Worm (Caenorhabditis elegans) whole organism, L2 larva: ENCODE data around the gene C49F8.14.
A peak's percentile ranks its signal among the peaks of the same experiment; 100 is the strongest.

Experiments used
- alr-1 ChIP-seq: fragments of 150-350 bp; optimal IDR thresholded peaks from 2 replicates; lab custom pipeline; 2014; ENCODE audit warnings: missing biosample characterization, missing genetic modification characterization
- blmp-1 ChIP-seq: sonication (generic microtip); optimal IDR thresholded peaks from 2 replicates; lab custom pipeline; 2017; ENCODE audit warnings: missing genetic modification characterization, mild to moderate bottlenecking, missing compliant biosample characterization, antibody characterized with exemption, moderate library complexity; ENCODE audit not compliant: insufficient read depth
- egl-27 ChIP-seq: sonication (generic microtip); optimal IDR thresholded peaks from 3 replicates; lab custom pipeline; 2017; ENCODE audit warnings: missing biosample characterization, missing genetic modification reagents, missing genetic modification characterization
- elt-1 ChIP-seq: fragments of 150-350 bp; optimal IDR thresholded peaks from 2 replicates; lab custom pipeline; 2014; ENCODE audit warnings: missing biosample characterization, missing genetic modification characterization
- elt-3 ChIP-seq: sonication (generic microtip); optimal IDR thresholded peaks from 2 replicates; lab custom pipeline; 2017; ENCODE audit warnings: missing biosample characterization, missing genetic modification characterization
- lin-11 ChIP-seq: fragments of 150-350 bp; sonication (generic microtip); optimal IDR thresholded peaks from 2 replicates; lab custom pipeline; 2014; ENCODE audit warnings: missing biosample characterization, missing genetic modification characterization, inconsistent platforms, mixed read lengths
- lin-13 ChIP-seq: fragments of 150-350 bp; optimal IDR thresholded peaks from 2 replicates; lab custom pipeline; 2014; ENCODE audit warnings: missing biosample characterization, missing genetic modification reagents, missing genetic modification characterization
- mab-5 ChIP-seq: fragments of 150-350 bp; optimal IDR thresholded peaks from 2 replicates; lab custom pipeline; 2014; ENCODE audit warnings: missing biosample characterization, missing genetic modification characterization
- nhr-11 ChIP-seq: fragments of 150-350 bp; optimal IDR thresholded peaks from 2 replicates; lab custom pipeline; 2014; ENCODE audit warnings: missing biosample characterization, missing genetic modification characterization
- nhr-237 ChIP-seq: fragments of 150-350 bp; optimal IDR thresholded peaks from 2 replicates; lab custom pipeline; 2014; ENCODE audit warnings: missing biosample characterization, missing genetic modification characterization
- nhr-6 ChIP-seq: fragments of 150-350 bp; optimal IDR thresholded peaks from 2 replicates; lab custom pipeline; 2014; ENCODE audit warnings: missing biosample characterization, missing genetic modification characterization
- unc-55 ChIP-seq: fragments of 150-350 bp; sonication (generic microtip); optimal IDR thresholded peaks from 3 replicates; lab custom pipeline; 2014; ENCODE audit warnings: missing biosample characterization, missing genetic modification reagents, missing genetic modification characterization
- unc-62 ChIP-seq: fragments of 150-350 bp; optimal IDR thresholded peaks from 2 replicates; lab custom pipeline; 2014; ENCODE audit warnings: missing biosample characterization, missing genetic modification reagents, missing genetic modification characterization
- zag-1 ChIP-seq: fragments of 150-350 bp; optimal IDR thresholded peaks from 2 replicates; lab custom pipeline; 2014; ENCODE audit warnings: missing biosample characterization, missing genetic modification characterization

DNA sequence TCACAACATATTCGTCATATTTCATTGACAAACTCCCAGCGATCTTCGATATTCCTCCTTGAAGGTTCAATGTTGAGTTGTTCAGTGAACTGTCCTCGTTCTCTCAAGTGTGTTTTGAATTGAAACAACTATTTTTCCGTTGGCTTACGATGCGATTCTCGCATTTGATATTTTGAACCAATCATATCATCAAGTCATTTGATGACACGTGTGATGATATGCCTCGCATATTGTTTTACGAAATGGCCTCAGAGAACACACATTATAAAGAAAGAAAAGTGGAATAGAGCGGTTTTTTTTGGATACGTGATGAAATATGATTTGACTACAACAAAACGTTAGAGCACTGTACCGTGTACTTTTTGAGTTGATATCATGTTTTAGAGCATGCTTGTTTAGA lies 28.3 kb downstream of the C49F8.14 start:
- no peak for TF ChIP-seq lin-11 (tag; lab: Kevin White, UChicago)
- TF ChIP-seq lin-13, result no peak
- TF ChIP-seq alr-1 (tag; lab: Kevin White, UChicago), result no peak
- TF ChIP-seq elt-1 (tag; lab: Kevin White, UChicago), result no peak
- no peak for TF ChIP-seq unc-62 (GFP tag; lab: Kevin White, UChicago)
- TF ChIP-seq elt-3 (tag; lab: Kevin White, UChicago), result no peak
- no peak for TF ChIP-seq nhr-11 (tag; lab: Kevin White, UChicago)
- TF ChIP-seq zag-1 (tag; lab: Kevin White, UChicago), result no peak
- no peak for TF ChIP-seq unc-55 (GFP tag; lab: Kevin White, UChicago)
- TF ChIP-seq mab-5 (tag; lab: Kevin White, UChicago), result no peak
- TF ChIP-seq nhr-6 (tag; lab: Kevin White, UChicago), result peak; percentile 79
- TF ChIP-seq blmp-1 (tag; lab: Kevin White, UChicago), result peak; percentile 72
- TF ChIP-seq egl-27 (tag; lab: Kevin White, UChicago), result no peak
- no peak for TF ChIP-seq nhr-237
